Worm (Caenorhabditis elegans): ENCODE data around the gene fbxb-3.

fbxb-3 gene

ce11 chrIV:11871898-11872297 lies 33.1 kb downstream of the fbxb-3 start:
- no peak for TF ChIP-seq unc-62 (GFP tag; optimal IDR thresholded peaks at IDR 0.05)

ce11 chrIV:11877674-11878073 lies 38.9 kb downstream of the fbxb-3 start, which contains the start of gene pph-2:
TSS of gene pph-2 (minus strand) at chrIV:11877774.
- TF ChIP-seq unc-62 (GFP tag; optimal IDR thresholded peaks at IDR 0.05) = no peak

ce11 chrIV:11878249-11878648 lies 39.5 kb downstream of the fbxb-3 start, which contains the start of gene cutl-27:
TSS of gene cutl-27 (plus strand) at chrIV:11878549.
- TF ChIP-seq unc-62 (GFP tag; optimal IDR thresholded peaks at IDR 0.05) = no peak

DNA sequence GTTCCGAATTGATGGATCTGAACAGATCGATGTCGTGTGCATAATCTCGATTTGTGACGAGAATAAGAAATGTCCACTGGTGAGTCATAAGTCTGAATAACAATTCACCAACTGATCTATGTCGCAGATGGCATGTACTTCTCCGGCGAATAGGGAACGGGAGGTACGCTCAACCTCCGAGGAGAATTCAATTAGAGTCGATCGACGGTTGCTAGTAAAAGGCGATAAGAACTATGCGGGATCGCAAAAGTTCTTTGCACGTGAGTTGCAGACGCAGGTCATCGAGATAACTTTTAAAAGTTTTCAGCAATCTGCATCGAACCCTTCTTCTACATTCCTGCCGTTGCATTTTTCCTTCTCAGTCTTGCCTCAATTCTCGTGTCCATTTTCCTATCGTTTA lies 43.8 kb downstream of the fbxb-3 start:
- TF ChIP-seq unc-62 (GFP tag; optimal IDR thresholded peaks at IDR 0.05) = no peak

DNA sequence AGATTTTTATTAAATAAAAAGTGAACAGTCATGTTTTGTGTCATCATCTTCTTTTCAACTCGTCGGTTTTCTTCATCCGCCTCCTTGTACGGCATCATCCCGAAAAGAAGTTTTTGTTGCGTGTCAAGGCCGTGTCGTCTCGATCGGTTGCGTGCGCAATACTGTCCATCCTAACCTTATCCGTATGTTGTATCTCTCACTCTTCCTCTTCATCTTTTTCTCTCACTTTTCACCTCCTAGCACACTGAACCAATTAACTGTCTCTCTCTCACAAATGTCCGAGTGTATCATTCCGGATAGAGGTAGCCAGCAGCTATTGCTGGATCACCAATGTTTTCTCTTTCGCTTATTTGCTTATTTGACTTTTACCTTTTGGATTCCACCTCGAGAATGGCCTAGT lies 44.7 kb downstream of the fbxb-3 start:
- TF ChIP-seq unc-62 (GFP tag; optimal IDR thresholded peaks at IDR 0.05) = no peak

DNA sequence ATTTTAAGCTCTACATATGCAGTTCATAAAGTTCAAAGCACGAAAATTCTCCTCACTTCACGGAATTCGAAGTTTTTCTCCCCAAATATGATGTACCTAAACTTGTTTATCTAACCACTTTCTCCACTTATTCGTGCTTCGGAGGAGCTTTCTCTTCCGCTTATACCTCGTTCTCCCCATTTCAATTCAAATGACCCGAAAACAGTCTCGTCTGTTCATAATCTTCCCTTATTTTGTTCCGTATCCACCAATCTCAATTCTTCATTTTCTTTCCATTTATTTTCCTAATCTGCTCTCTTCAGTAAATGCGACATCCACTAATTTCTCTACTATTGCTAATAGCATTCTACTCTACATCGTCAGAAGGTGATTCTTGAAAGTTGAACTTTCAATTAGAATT lies 46.6 kb downstream of the fbxb-3 start, which contains the start of gene let-653:
TSS of gene let-653 (plus strand) at position 301 of the 400 bp plus-strand sequence.
- TF ChIP-seq unc-62 (GFP tag; optimal IDR thresholded peaks at IDR 0.05) = no peak

Data from whole organism, dauer.